Worm (Caenorhabditis elegans) whole organism, young adult: ENCODE results near the gene srlf-24.

Experiments used
- C06A6.2 ChIP-seq: fragments of 200-800 bp; sonication (Bioruptor generic); conservative IDR thresholded peaks from 2 replicates; pipeline ENCODE4 v1.3.6; 2022; ENCODE audit warnings: missing genetic modification characterization, missing compliant biosample characterization
- D2030.7 ChIP-seq: fragments of 200-800 bp; sonication (Bioruptor generic); IDR thresholded peaks from 2 replicates; pipeline ENCODE4 v1.3.6; 2022; ENCODE audit warnings: missing genetic modification reagents, missing genetic modification characterization, missing compliant biosample characterization
- F33H1.4 ChIP-seq: fragments of 200-800 bp; sonication (Bioruptor generic); IDR thresholded peaks from 2 replicates; pipeline ENCODE4 v1.3.6; 2022; ENCODE audit warnings: missing genetic modification reagents, missing genetic modification characterization, missing compliant biosample characterization
- F39B2.1 ChIP-seq: fragments of 200-800 bp; sonication (Bioruptor generic); IDR thresholded peaks from 2 replicates; pipeline ENCODE4 v1.3.6; 2022; ENCODE audit warnings: missing genetic modification reagents, missing genetic modification characterization, missing compliant biosample characterization
- Y53F4B.3 ChIP-seq: fragments of 200-800 bp; sonication (Bioruptor generic); IDR thresholded peaks from 2 replicates; pipeline ENCODE4 v1.3.6; 2022; ENCODE audit warnings: missing genetic modification reagents, missing genetic modification characterization, missing compliant biosample characterization
- Y79H2A.3 ChIP-seq: fragments of 200-800 bp; sonication (Bioruptor generic); conservative IDR thresholded peaks from 2 replicates; pipeline ENCODE4 v1.3.6; 2022; ENCODE audit warnings: missing genetic modification reagents, missing genetic modification characterization, missing compliant biosample characterization
- Y95B8A.8 ChIP-seq: fragments of 200-800 bp; sonication (Bioruptor generic); IDR thresholded peaks from 2 replicates; pipeline ENCODE4 v1.3.6; 2022; ENCODE audit warnings: missing genetic modification reagents, missing genetic modification characterization, missing compliant biosample characterization
- ama-1 ChIP-seq, 3 experiments: fragments of 150-350 bp in 1 of 3; sonication (generic microtip) in 2 of 3; optimal IDR thresholded peaks; 2 replicates each; lab custom pipeline; 2014 to 2018; ENCODE audit warnings: missing biosample characterization in 2 of 3, missing genetic modification characterization in 2 of 3, missing genetic modification reagents in 2 of 3
- aptf-3 ChIP-seq: fragments of 200-800 bp; sonication (Bioruptor generic); IDR thresholded peaks from 2 replicates; pipeline ENCODE4 v1.3.6; 2022; ENCODE audit warnings: missing genetic modification characterization, missing compliant biosample characterization
- athp-1 ChIP-seq: sonication (generic microtip); optimal IDR thresholded peaks from 2 replicates; lab custom pipeline; 2017; ENCODE audit warnings: mild to moderate bottlenecking, missing genetic modification characterization, missing compliant biosample characterization
- bed-1 ChIP-seq: fragments of 200-800 bp; sonication (Bioruptor generic); IDR thresholded peaks from 2 replicates; pipeline ENCODE4 v1.3.6; 2022; ENCODE audit warnings: missing genetic modification reagents, missing genetic modification characterization, missing compliant biosample characterization
- bed-2 ChIP-seq: fragments of 200-800 bp; sonication (Bioruptor generic); IDR thresholded peaks from 2 replicates; pipeline ENCODE4 v1.3.6; 2022; ENCODE audit warnings: missing genetic modification reagents, missing genetic modification characterization, missing compliant biosample characterization
- cebp-1 ChIP-seq, 2 experiments: fragments of 200-800 bp in 1 of 2; sonication (Bioruptor generic) in 1 of 2; sonication (generic microtip) in 1 of 2; IDR thresholded peaks in 1 of 2; optimal IDR thresholded peaks in 1 of 2; 2 replicates each; pipeline versions ENCODE4 v1.3.6 to Lab custom; 2017 to 2022; ENCODE audit warnings: missing compliant biosample characterization in 2 of 2, missing genetic modification characterization in 2 of 2, mild to moderate bottlenecking in 1 of 2, missing genetic modification reagents in 1 of 2, moderate library complexity in 1 of 2
- die-1 ChIP-seq: sonication (generic microtip); optimal IDR thresholded peaks from 2 replicates; lab custom pipeline; 2016; ENCODE audit warnings: missing genotype, mild to moderate bottlenecking, missing genetic modification characterization, missing compliant biosample characterization
- dox-1 ChIP-seq: fragments of 200-800 bp; sonication (Bioruptor generic); IDR thresholded peaks from 2 replicates; pipeline ENCODE4 v1.3.6; 2022; ENCODE audit warnings: missing genetic modification reagents, missing genetic modification characterization, missing compliant biosample characterization
- dpff-1 ChIP-seq: sonication (generic microtip); optimal IDR thresholded peaks from 2 replicates; lab custom pipeline; 2017; ENCODE audit warnings: mild to moderate bottlenecking, missing genetic modification characterization, missing compliant biosample characterization
- egl-18 ChIP-seq: fragments of 200-800 bp; sonication (Bioruptor generic); IDR thresholded peaks from 2 replicates; pipeline ENCODE4 v1.3.6; 2022; ENCODE audit warnings: missing genetic modification reagents, missing genetic modification characterization, missing compliant biosample characterization
- egl-44 ChIP-seq: fragments of 200-800 bp; sonication (Bioruptor generic); IDR thresholded peaks from 2 replicates; pipeline ENCODE4 v1.3.6; 2022; ENCODE audit warnings: missing genetic modification reagents, missing genetic modification characterization, missing compliant biosample characterization
- him-1 ChIP-seq: sonication (generic microtip); optimal IDR thresholded peaks from 2 replicates; lab custom pipeline; 2016; ENCODE audit warnings: missing genotype, missing genetic modification reagents, missing genetic modification characterization, missing compliant biosample characterization
- hlh-26 ChIP-seq: fragments of 200-800 bp; sonication (Bioruptor generic); conservative IDR thresholded peaks from 2 replicates; pipeline ENCODE4 v1.3.6; 2022; ENCODE audit warnings: missing genetic modification reagents, missing genetic modification characterization, missing compliant biosample characterization
- hrde-1 ChIP-seq: sonication (generic microtip); optimal IDR thresholded peaks from 2 replicates; lab custom pipeline; 2016; ENCODE audit warnings: missing genetic modification characterization, mild to moderate bottlenecking, missing compliant biosample characterization, moderate library complexity, missing genotype, missing genetic modification reagents, borderline replicate concordance
- let-526 ChIP-seq: fragments of 200-800 bp; sonication (Bioruptor generic); IDR thresholded peaks from 2 replicates; pipeline ENCODE4 v1.3.6; 2022; ENCODE audit warnings: missing genetic modification reagents, missing genetic modification characterization, missing compliant biosample characterization
- lsl-1 ChIP-seq: fragments of 200-800 bp; sonication (Bioruptor generic); optimal IDR thresholded peaks from 2 replicates; lab custom pipeline; 2018; ENCODE audit warnings: mild to moderate bottlenecking, missing genetic modification characterization, moderate library complexity, missing compliant biosample characterization
- lsy-27 ChIP-seq: sonication (generic microtip); optimal IDR thresholded peaks from 2 replicates; lab custom pipeline; 2017; ENCODE audit warnings: missing genetic modification characterization, mild to moderate bottlenecking, missing compliant biosample characterization, antibody characterized with exemption, missing genotype, borderline replicate concordance; ENCODE audit not compliant: insufficient read depth
- madf-10 ChIP-seq: sonication (generic microtip); optimal IDR thresholded peaks from 2 replicates; lab custom pipeline; 2016; ENCODE audit warnings: mild to moderate bottlenecking, missing genetic modification characterization, missing compliant biosample characterization
- madf-8 ChIP-seq: fragments of 200-800 bp; sonication (Bioruptor generic); conservative IDR thresholded peaks from 2 replicates; pipeline ENCODE4 v1.3.6; 2022; ENCODE audit warnings: missing genetic modification reagents, missing genetic modification characterization, missing compliant biosample characterization
- mel-28 ChIP-seq: sonication (generic microtip); optimal IDR thresholded peaks from 2 replicates; lab custom pipeline; 2016; ENCODE audit warnings: borderline replicate concordance, mild to moderate bottlenecking, missing genetic modification characterization, missing compliant biosample characterization
- mes-4 ChIP-seq: sonication (generic microtip); optimal IDR thresholded peaks from 2 replicates; lab custom pipeline; 2016; ENCODE audit warnings: missing genotype, missing genetic modification characterization, missing compliant biosample characterization
- nfya-2 ChIP-seq: fragments of 200-800 bp; sonication (Bioruptor generic); IDR thresholded peaks from 2 replicates; pipeline ENCODE4 v1.3.6; 2022; ENCODE audit warnings: missing genetic modification reagents, missing genetic modification characterization, missing compliant biosample characterization
- nhr-120 ChIP-seq: fragments of 200-800 bp; sonication (Bioruptor generic); IDR thresholded peaks from 2 replicates; pipeline ENCODE4 v1.3.6; 2022; ENCODE audit warnings: missing genetic modification characterization, missing compliant biosample characterization
- nhr-90 ChIP-seq: sonication (generic microtip); optimal IDR thresholded peaks from 2 replicates; lab custom pipeline; 2016; ENCODE audit warnings: missing genotype, mild to moderate bottlenecking, missing genetic modification characterization, missing compliant biosample characterization
- pbrm-1 ChIP-seq: fragments of 200-800 bp; sonication (Bioruptor generic); IDR thresholded peaks from 2 replicates; pipeline ENCODE4 v1.3.6; 2022; ENCODE audit warnings: missing genetic modification reagents, missing genetic modification characterization, missing compliant biosample characterization
- rcor-1 ChIP-seq: fragments of 200-800 bp; sonication (Bioruptor generic); IDR thresholded peaks from 2 replicates; pipeline ENCODE4 v1.3.6; 2022; ENCODE audit warnings: missing genetic modification reagents, missing genetic modification characterization, missing compliant biosample characterization
- sdz-38 ChIP-seq: sonication (generic microtip); optimal IDR thresholded peaks from 2 replicates; lab custom pipeline; 2016; ENCODE audit warnings: missing genotype, missing genetic modification characterization, missing compliant biosample characterization
- snpc-1.1 ChIP-seq: sonication (generic microtip); optimal IDR thresholded peaks from 2 replicates; lab custom pipeline; 2017; ENCODE audit warnings: missing genetic modification characterization, mild to moderate bottlenecking, missing compliant biosample characterization, antibody characterized with exemption, moderate library complexity, missing genotype, missing genetic modification reagents; ENCODE audit not compliant: insufficient read depth
- tlf-1 ChIP-seq: fragments of 200-800 bp; sonication (Bioruptor generic); optimal IDR thresholded peaks from 2 replicates; lab custom pipeline; 2018; ENCODE audit warnings: mild to moderate bottlenecking, missing genetic modification characterization, missing compliant biosample characterization
- unc-62 ChIP-seq: fragments of 150-350 bp; optimal IDR thresholded peaks from 2 replicates; lab custom pipeline; 2014; ENCODE audit warnings: missing biosample characterization, missing genetic modification reagents, missing genetic modification characterization
- zim-3 ChIP-seq: sonication (generic microtip); optimal IDR thresholded peaks from 2 replicates; lab custom pipeline; 2017; ENCODE audit warnings: mild to moderate bottlenecking, missing genetic modification characterization, moderate library complexity, missing compliant biosample characterization
- ztf-22 ChIP-seq: fragments of 200-800 bp; sonication (Bioruptor generic); optimal IDR thresholded peaks from 2 replicates; lab custom pipeline; 2018; ENCODE audit warnings: mild to moderate bottlenecking, missing genetic modification characterization, moderate library complexity, missing compliant biosample characterization

The srlf-24 gene

DNA sequence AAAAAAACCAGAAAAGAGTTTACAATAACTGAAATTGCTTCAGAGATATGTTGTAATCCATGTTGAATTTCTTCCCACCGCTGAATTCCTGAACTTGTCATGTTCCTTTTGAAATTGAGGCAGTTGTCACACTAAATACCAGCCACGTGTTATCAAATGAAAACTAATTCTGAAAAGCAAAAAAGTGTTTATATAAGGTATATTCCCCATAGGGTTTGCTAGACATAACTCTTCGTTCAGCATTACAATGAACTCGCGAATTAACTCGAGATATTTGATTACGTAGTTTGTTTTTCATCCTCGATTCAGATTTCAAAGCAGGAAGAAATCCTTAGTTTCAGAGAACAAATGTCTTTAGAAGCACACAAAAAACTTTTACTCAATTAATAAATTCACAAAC is 5.4 kb downstream of the srlf-24 start, which contains the start of gene str-3 (continued):
- TF ChIP-seq Y53F4B.3 (no peak), unc-62 (GFP tag; lab: Kevin White, UChicago) (no peak), lsl-1 (GFP tag; lab: Kevin White, UChicago) (no peak)

ce11 chrIV:11097795-11098194 is 7.8 kb downstream of the srlf-24 start, which contains the start of gene M7.12:
TSS of gene M7.12 (minus strand) at chrIV:11097982.
- no peak for TF ChIP-seq die-1 (tag; lab: Kevin White, UChicago)
- no peak for TF ChIP-seq F33H1.4 (GFP tag; lab: Robert Waterston, UW)
- TF ChIP-seq Y79H2A.3 (GFP tag; lab: Robert Waterston, UW), result no peak
- no peak for TF ChIP-seq dox-1 (GFP tag; lab: Robert Waterston, UW)
- no peak for TF ChIP-seq aptf-3 (GFP tag; lab: Robert Waterston, UW)
- no peak for TF ChIP-seq him-1
- no peak for TF ChIP-seq F39B2.1
- TF ChIP-seq sdz-38 (tag; lab: Kevin White, UChicago), result no peak
- no peak for TF ChIP-seq bed-1 (GFP tag; lab: Robert Waterston, UW)
- no peak for TF ChIP-seq mes-4
- no peak for TF ChIP-seq Y95B8A.8
- TF ChIP-seq snpc-1.1 (tag; lab: Kevin White, UChicago), result no peak
- no peak for TF ChIP-seq zim-3 (tag; lab: Kevin White, UChicago)
- TF ChIP-seq pbrm-1 (GFP tag; lab: Robert Waterston, UW), result no peak
- no peak for TF ChIP-seq hlh-26
- TF ChIP-seq tlf-1 (GFP tag; lab: Kevin White, UChicago), result no peak
- no peak for TF ChIP-seq rcor-1 (GFP tag; lab: Robert Waterston, UW)
- TF ChIP-seq egl-44 (GFP tag; lab: Robert Waterston, UW), result no peak
- TF ChIP-seq cebp-1 (GFP tag; IDR thresholded peaks at IDR 0.05; lab: Robert Waterston, UW), result no peak
- no peak for TF ChIP-seq cebp-1 (tag; optimal IDR thresholded peaks at IDR 0.05; lab: Kevin White, UChicago)

- TF ChIP-seq ztf-22 (GFP tag; lab: Kevin White, UChicago) (no peak), madf-8 (GFP tag; lab: Robert Waterston, UW) (no peak), lsy-27 (no peak), bed-2 (GFP tag; lab: Robert Waterston, UW) (no peak), rcor-1 (GFP tag; lab: Robert Waterston, UW) (no peak), hlh-26 (no peak), mel-28 (tag; lab: Kevin White, UChicago) (no peak), D2030.7 (GFP tag; lab: Robert Waterston, UW) (no peak), dpff-1 (no peak)
These were observed 10.7 kb downstream of the srlf-24 start, which contains the start of gene M7.8 for ce11 chrIV:11094974-11095373. TSS of gene M7.8 (minus strand) at chrIV:11095085.

- TF ChIP-seq nhr-120 (GFP tag; lab: Robert Waterston, UW), result no peak
- no peak for TF ChIP-seq mel-28 (tag; lab: Kevin White, UChicago)
- TF ChIP-seq let-526 (GFP tag; lab: Robert Waterston, UW), result no peak
- no peak for TF ChIP-seq madf-8 (GFP tag; lab: Robert Waterston, UW)
- TF ChIP-seq C06A6.2 (GFP tag; lab: Robert Waterston, UW), result no peak
- TF ChIP-seq tlf-1 (GFP tag; lab: Kevin White, UChicago), result no peak
- no peak for TF ChIP-seq Y79H2A.3 (GFP tag; lab: Robert Waterston, UW)
- TF ChIP-seq egl-18 (GFP tag; lab: Robert Waterston, UW), result no peak
- no peak for TF ChIP-seq athp-1
- no peak for TF ChIP-seq madf-10 (tag; lab: Kevin White, UChicago)
- TF ChIP-seq ama-1 (optimal IDR thresholded peaks at IDR 0.05; lab: Kevin White, UChicago), result no peak
- no peak for TF ChIP-seq ama-1 (GFP tag; optimal IDR thresholded peaks at IDR 0.05; lab: Kevin White, UChicago)
- no peak for TF ChIP-seq nhr-90 (tag; lab: Kevin White, UChicago)
- TF ChIP-seq F39B2.1, result no peak
- no peak for TF ChIP-seq nfya-2 (GFP tag; lab: Robert Waterston, UW)
- no peak for TF ChIP-seq hrde-1 (tag; lab: Kevin White, UChicago)
- TF ChIP-seq, all 124 proteins: peak for 0
These were observed 11.6 kb downstream of the srlf-24 start for ce11 chrIV:11094052-11094451.
